Worm (Caenorhabditis elegans) whole organism, early embryonic: ENCODE results near the gene daf-3.

Source experiments
- B0310.2 ChIP-seq: sonication (generic microtip); optimal IDR thresholded peaks from 2 replicates; lab custom pipeline; 2016; ENCODE audit warnings: mild to moderate bottlenecking, missing genetic modification characterization, missing compliant biosample characterization
- F13C5.2 ChIP-seq: sonication (generic microtip); optimal IDR thresholded peaks from 2 replicates; lab custom pipeline; 2017; ENCODE audit warnings: mild to moderate bottlenecking, missing genetic modification characterization, inconsistent platforms, missing compliant biosample characterization
- aly-1 ChIP-seq: sonication (generic microtip); optimal IDR thresholded peaks from 2 replicates; lab custom pipeline; 2016; ENCODE audit warnings: missing genetic modification characterization, missing compliant biosample characterization
- ama-1 ChIP-seq: fragments of 150-350 bp; optimal IDR thresholded peaks from 2 replicates; lab custom pipeline; 2014
- ceh-13 ChIP-seq: fragments of 200-800 bp; sonication (Bioruptor generic); optimal IDR thresholded peaks from 2 replicates; lab custom pipeline; 2018; ENCODE audit warnings: mild to moderate bottlenecking, missing genetic modification characterization, missing compliant biosample characterization
- ceh-36 ChIP-seq: sonication (generic microtip); optimal IDR thresholded peaks from 2 replicates; lab custom pipeline; 2016; ENCODE audit warnings: missing genetic modification characterization, inconsistent platforms, missing compliant biosample characterization
- ets-7 ChIP-seq: sonication (generic microtip); optimal IDR thresholded peaks from 2 replicates; lab custom pipeline; 2016; ENCODE audit warnings: missing genotype, missing genetic modification characterization, missing compliant biosample characterization
- flt-1 ChIP-seq: fragments of 200-800 bp; sonication (Bioruptor generic); IDR thresholded peaks from 2 replicates; pipeline ENCODE4 v1.3.6; 2022; ENCODE audit warnings: missing genetic modification characterization, missing compliant biosample characterization
- hmbx-1 ChIP-seq: sonication (generic microtip); optimal IDR thresholded peaks from 2 replicates; lab custom pipeline; 2016; ENCODE audit warnings: mild to moderate bottlenecking, missing genetic modification characterization, missing compliant biosample characterization
- hmg-4 ChIP-seq: fragments of 200-800 bp; sonication (Bioruptor generic); optimal IDR thresholded peaks from 2 replicates; lab custom pipeline; 2018; ENCODE audit warnings: mild to moderate bottlenecking, missing genetic modification characterization, missing compliant biosample characterization
- hnd-1 ChIP-seq: sonication (generic microtip); optimal IDR thresholded peaks from 2 replicates; lab custom pipeline; 2016; ENCODE audit warnings: missing genetic modification characterization, missing compliant biosample characterization
- pes-1 ChIP-seq: fragments of 200-800 bp; sonication (Bioruptor generic); IDR thresholded peaks from 2 replicates; pipeline ENCODE4 v1.3.6; 2022; ENCODE audit warnings: missing genetic modification reagents, missing genetic modification characterization, missing compliant biosample characterization
- scrt-1 ChIP-seq: fragments of 200-800 bp; sonication (Bioruptor generic); IDR thresholded peaks from 2 replicates; pipeline ENCODE4 v1.3.6; 2022; ENCODE audit warnings: missing genetic modification characterization, missing compliant biosample characterization
- sea-1 ChIP-seq: fragments of 200-800 bp; sonication (Bioruptor generic); conservative IDR thresholded peaks from 2 replicates; pipeline ENCODE4 v1.3.6; 2022; ENCODE audit warnings: missing genetic modification characterization, missing compliant biosample characterization
- tbx-11 ChIP-seq: fragments of 200-800 bp; sonication (Bioruptor generic); IDR thresholded peaks from 2 replicates; pipeline ENCODE4 v1.3.6; 2022; ENCODE audit warnings: missing genetic modification characterization, missing compliant biosample characterization
- tbx-37 ChIP-seq: fragments of 200-800 bp; sonication (Bioruptor generic); conservative IDR thresholded peaks from 2 replicates; pipeline ENCODE4 v1.3.6; 2022; ENCODE audit warnings: missing genetic modification reagents, missing genetic modification characterization, missing compliant biosample characterization
- tra-4 ChIP-seq: sonication (generic microtip); optimal IDR thresholded peaks from 2 replicates; lab custom pipeline; 2017; ENCODE audit warnings: missing genetic modification characterization, missing compliant biosample characterization

Gene daf-3

ce11 chrX:834478-834877 is 9.2 kb upstream of the daf-3 start, which contains the start of gene F39H12.1:
F39H12.1 (plus strand) TSS chrX:834778.
- TF ChIP-seq aly-1 (tag; lab: Kevin White, UChicago) = no peak
- no peak for TF ChIP-seq tbx-37 (GFP tag; lab: Robert Waterston, UW)
- TF ChIP-seq hmg-4 (GFP tag; lab: Kevin White, UChicago) = no peak
- no peak for TF ChIP-seq F13C5.2 (tag; lab: Kevin White, UChicago)
- TF ChIP-seq flt-1 (GFP tag; lab: Robert Waterston, UW) = no peak
- TF ChIP-seq hnd-1 (tag; lab: Kevin White, UChicago) = no peak
- no peak for TF ChIP-seq scrt-1
- TF ChIP-seq ceh-13 (GFP tag; lab: Kevin White, UChicago) = no peak
- TF ChIP-seq ama-1 (lab: Kevin White, UChicago) = no peak
- TF ChIP-seq ets-7 (tag; lab: Kevin White, UChicago) = no peak

- TF ChIP-seq tbx-11 (GFP tag; lab: Robert Waterston, UW) (no peak), F13C5.2 (tag; lab: Kevin White, UChicago) (no peak), tra-4 (no peak), ceh-13 (GFP tag; lab: Kevin White, UChicago) (no peak)
These were observed 4.9 kb upstream of the daf-3 start for ce11 chrX:830185-830584.

- no peak for TF ChIP-seq ceh-36 (tag; lab: Kevin White, UChicago)
- no peak for TF ChIP-seq scrt-1
- no peak for TF ChIP-seq tra-4
- no peak for TF ChIP-seq tbx-11 (GFP tag; lab: Robert Waterston, UW)
These were observed 3.3 kb upstream of the daf-3 start, which contains the start of gene wdr-54 for ce11 chrX:828603-829002. wdr-54 (plus strand) TSS chrX:828903.

- TF ChIP-seq tbx-37 (GFP tag; lab: Robert Waterston, UW) (no peak), hmg-4 (GFP tag; lab: Kevin White, UChicago) (peak; percentile 53), B0310.2 (no peak), hmbx-1 (tag; lab: Kevin White, UChicago) (no peak), ceh-36 (tag; lab: Kevin White, UChicago) (no peak), sea-1 (GFP tag; lab: Robert Waterston, UW) (no peak), tra-4 (no peak), aly-1 (tag; lab: Kevin White, UChicago) (no peak), scrt-1 (no peak), pes-1 (GFP tag; lab: Robert Waterston, UW) (no peak), ceh-13 (GFP tag; lab: Kevin White, UChicago) (no peak), hnd-1 (tag; lab: Kevin White, UChicago) (no peak), F13C5.2 (tag; lab: Kevin White, UChicago) (peak; percentile 54)
These were observed 2.2 kb upstream of the daf-3 start for ce11 chrX:827502-827901.

- no peak for TF ChIP-seq ceh-36 (tag; lab: Kevin White, UChicago)
- no peak for TF ChIP-seq ama-1 (lab: Kevin White, UChicago)
- no peak for TF ChIP-seq ceh-13 (GFP tag; lab: Kevin White, UChicago)
These were observed 649 bp upstream of the daf-3 start for ce11 chrX:825924-826323.

- TF ChIP-seq tbx-11 (GFP tag; lab: Robert Waterston, UW) (no peak), flt-1 (GFP tag; lab: Robert Waterston, UW) (no peak), hmg-4 (GFP tag; lab: Kevin White, UChicago) (no peak), ama-1 (lab: Kevin White, UChicago) (no peak), hmbx-1 (tag; lab: Kevin White, UChicago) (no peak), F13C5.2 (tag; lab: Kevin White, UChicago) (no peak), ceh-13 (GFP tag; lab: Kevin White, UChicago) (no peak), B0310.2 (no peak), tra-4 (no peak), ceh-36 (tag; lab: Kevin White, UChicago) (no peak), sea-1 (GFP tag; lab: Robert Waterston, UW) (no peak), hnd-1 (tag; lab: Kevin White, UChicago) (no peak), aly-1 (tag; lab: Kevin White, UChicago) (no peak), ets-7 (tag; lab: Kevin White, UChicago) (no peak), scrt-1 (no peak), tbx-37 (GFP tag; lab: Robert Waterston, UW) (no peak)
These were observed 1.5 kb downstream of the daf-3 start for ce11 chrX:823736-824135.

ce11 chrX:817984-818383 is 7.3 kb downstream of the daf-3 start:
- no peak for TF ChIP-seq ets-7 (tag; lab: Kevin White, UChicago)
- no peak for TF ChIP-seq tbx-37 (GFP tag; lab: Robert Waterston, UW)
- TF ChIP-seq ceh-36 (tag; lab: Kevin White, UChicago) = no peak
- TF ChIP-seq hnd-1 (tag; lab: Kevin White, UChicago) = no peak
- no peak for TF ChIP-seq tbx-11 (GFP tag; lab: Robert Waterston, UW)
- no peak for TF ChIP-seq pes-1 (GFP tag; lab: Robert Waterston, UW)
- TF ChIP-seq aly-1 (tag; lab: Kevin White, UChicago) = no peak
- TF ChIP-seq tra-4 = no peak
- TF ChIP-seq scrt-1 = no peak
- TF ChIP-seq flt-1 (GFP tag; lab: Robert Waterston, UW) = no peak
- TF ChIP-seq ama-1 (lab: Kevin White, UChicago) = no peak
- no peak for TF ChIP-seq hmbx-1 (tag; lab: Kevin White, UChicago)
- TF ChIP-seq B0310.2 = no peak
- no peak for TF ChIP-seq sea-1 (GFP tag; lab: Robert Waterston, UW)
- no peak for TF ChIP-seq ceh-13 (GFP tag; lab: Kevin White, UChicago)
- no peak for TF ChIP-seq hmg-4 (GFP tag; lab: Kevin White, UChicago)
- no peak for TF ChIP-seq F13C5.2 (tag; lab: Kevin White, UChicago)

- TF ChIP-seq ceh-36 (tag; lab: Kevin White, UChicago) (no peak), ceh-13 (GFP tag; lab: Kevin White, UChicago) (no peak), ets-7 (tag; lab: Kevin White, UChicago) (no peak), scrt-1 (no peak), hnd-1 (tag; lab: Kevin White, UChicago) (no peak), tbx-11 (GFP tag; lab: Robert Waterston, UW) (no peak), tra-4 (no peak), sea-1 (GFP tag; lab: Robert Waterston, UW) (no peak), ama-1 (lab: Kevin White, UChicago) (no peak), flt-1 (GFP tag; lab: Robert Waterston, UW) (no peak), hmbx-1 (tag; lab: Kevin White, UChicago) (no peak), tbx-37 (GFP tag; lab: Robert Waterston, UW) (no peak), B0310.2 (no peak), pes-1 (GFP tag; lab: Robert Waterston, UW) (no peak), aly-1 (tag; lab: Kevin White, UChicago) (no peak), F13C5.2 (tag; lab: Kevin White, UChicago) (no peak)
These were observed 9.3 kb downstream of the daf-3 start, which contains the start of gene ifd-2 for ce11 chrX:815929-816328. ifd-2 (minus strand) TSS chrX:815929.
